Worm (Caenorhabditis elegans): ENCODE measurements around the gene srx-116.

ce11 chrV:12673745-12674144 lies 3.0 kb downstream of the srx-116 start:
- TF ChIP-seq nhr-11 (tag; optimal IDR thresholded peaks at IDR 0.05): no peak
- TF ChIP-seq lin-13 (GFP tag; optimal IDR thresholded peaks at IDR 0.05): no peak
- TF ChIP-seq lin-39 (tag; optimal IDR thresholded peaks at IDR 0.05): no peak
- no peak for TF ChIP-seq ceh-16 (tag; optimal IDR thresholded peaks at IDR 0.05)
- no peak for TF ChIP-seq F13H6.1 (tag; optimal IDR thresholded peaks at IDR 0.05)
- TF ChIP-seq nhr-25 (tag; optimal IDR thresholded peaks at IDR 0.05): no peak
- TF ChIP-seq blmp-1 (tag; optimal IDR thresholded peaks at IDR 0.05; ENCODE audit: insufficient read depth): no peak
- no peak for TF ChIP-seq nhr-237 (tag; optimal IDR thresholded peaks at IDR 0.05)
- no peak for TF ChIP-seq lin-11 (tag; optimal IDR thresholded peaks at IDR 0.05)
- TF ChIP-seq mdl-1 (tag; optimal IDR thresholded peaks at IDR 0.05): no peak

Measured in whole organism, L2 larva.